ENCODE assay signal across 3 fruit fly cellular contexts in genomic region chr3R:9932240-9933012, dm6.
TF ChIP-seq lines count a peak whose summit lies in the region.

No protein-coding gene starts in this region.

TF ChIP-seq in whole organism, adult, 20 proteins besides CTCF, POLR2A, EP300 and RAD21 (continued from another document):
- TF ChIP-seq CG33017 (tag; optimal IDR thresholded peaks at IDR 0.05; lab: Kevin White, UChicago) (peak; percentile 23), CG1620 (GFP tag; optimal IDR thresholded peaks at IDR 0.05; lab: Kevin White, UChicago) (no peak)
TF ChIP-seq in whole organism, adult: peak in this region for 12.

TF ChIP-seq in whole organism, embryonic, 481 proteins besides CTCF, POLR2A, EP300 and RAD21 (continued from another document and continues in another):
- TF ChIP-seq CG12659 (GFP tag; optimal IDR thresholded peaks at IDR 0.05; lab: Kevin White, UChicago) (peak; percentile 16), Scr (GFP tag; IDR thresholded peaks at IDR 0.05; lab: Robert Waterston, UW; ENCODE audit: partially characterized antibody) (peak; percentile 27; the same call in 1 of the 2 replicates), CG11696 (GFP tag; IDR thresholded peaks at IDR 0.05; lab: Robert Waterston, UW) (no peak), CG13287 (GFP tag; IDR thresholded peaks at IDR 0.05; lab: Robert Waterston, UW; ENCODE audit: partially characterized antibody) (peak; percentile 64; the same call in 1 of the 2 replicates), tgo (GFP tag; IDR thresholded peaks at IDR 0.05; lab: Robert Waterston, UW) (0 out of 3 replicates have a peak, but pooled peaks have one; percentile 30), CG12942 (GFP tag; optimal IDR thresholded peaks at IDR 0.05; lab: Kevin White, UChicago) (no peak), bcd (GFP tag; optimal IDR thresholded peaks at IDR 0.05; lab: Kevin White, UChicago) (peak; percentile 21), kni (GFP tag; optimal IDR thresholded peaks at IDR 0.05; lab: Kevin White, UChicago) (peak; percentile 23), CG15269 (tag; optimal IDR thresholded peaks at IDR 0.05; lab: Kevin White, UChicago) (peak; percentile 34), stc (GFP tag; IDR thresholded peaks at IDR 0.05; lab: Robert Waterston, UW) (0 out of 2 replicates have a peak, but pooled peaks have one; percentile 10), CrebB (tag; optimal IDR thresholded peaks at IDR 0.05; lab: Kevin White, UChicago) (peak; percentile 12), cg (GFP tag; optimal IDR thresholded peaks at IDR 0.05; lab: Kevin White, UChicago) (peak; percentile 91), CG7987 (GFP tag; optimal IDR thresholded peaks at IDR 0.05; lab: Kevin White, UChicago) (peak; percentile 86), CG15514 (GFP tag; optimal IDR thresholded peaks at IDR 0.05; lab: Kevin White, UChicago) (peak; percentile 57), sqz (GFP tag; optimal IDR thresholded peaks at IDR 0.05; lab: Kevin White, UChicago) (peak; percentile 49), chn (GFP tag; optimal IDR thresholded peaks at IDR 0.05; lab: Kevin White, UChicago) (no peak), unpg (GFP tag; optimal IDR thresholded peaks at IDR 0.05; lab: Kevin White, UChicago) (peak; percentile 16), Trl (optimal IDR thresholded peaks at IDR 0.05; lab: Kevin White, UChicago) (peak in 1 of 2 experiments; percentile 32), Trl (GFP tag; optimal IDR thresholded peaks at IDR 0.05; lab: Kevin White, UChicago) (no peak), CG4328 (GFP tag; optimal IDR thresholded peaks at IDR 0.05; lab: Kevin White, UChicago) (peak; percentile 5), rib (GFP tag; IDR thresholded peaks at IDR 0.05; lab: Robert Waterston, UW) (peak; percentile 95), BtbVII (GFP tag; optimal IDR thresholded peaks at IDR 0.05; lab: Kevin White, UChicago) (peak; percentile 73), zen2 (GFP tag; IDR thresholded peaks at IDR 0.05; lab: Robert Waterston, UW; ENCODE audit: partially characterized antibody) (no peak; the same call in 2 of the 3 replicates), chinmo (GFP tag; IDR thresholded peaks at IDR 0.05; lab: Robert Waterston, UW; ENCODE audit: partially characterized antibody) (peak; percentile 100), CG13894 (tag; optimal IDR thresholded peaks at IDR 0.05; lab: Kevin White, UChicago) (peak; percentile 83), fd102C (GFP tag; optimal IDR thresholded peaks at IDR 0.05; lab: Kevin White, UChicago) (no peak), Hmr (GFP tag; optimal IDR thresholded peaks at IDR 0.05; lab: Kevin White, UChicago) (peak; percentile 60), CG17359 (tag; optimal IDR thresholded peaks at IDR 0.05; lab: Kevin White, UChicago) (peak; percentile 4), dysf (GFP tag; IDR thresholded peaks at IDR 0.05; lab: Robert Waterston, UW) (peak; percentile 31; the same call in 1 of the 3 replicates), CG14014 (GFP tag; IDR thresholded peaks at IDR 0.05; lab: Robert Waterston, UW) (no peak), CG32767 (GFP tag; IDR thresholded peaks at IDR 0.05; lab: Robert Waterston, UW) (0 out of 2 replicates have a peak, but pooled peaks have one; percentile 18), unc-4 (GFP tag; IDR thresholded peaks at IDR 0.05; lab: Robert Waterston, UW; ENCODE audit: partially characterized antibody) (0 out of 2 replicates have a peak, but pooled peaks have one; percentile 22), NFAT (GFP tag; IDR thresholded peaks at IDR 0.05; lab: Robert Waterston, UW) (peak; percentile 56; the same call in 1 of the 2 replicates), CG1832 (GFP tag; optimal IDR thresholded peaks at IDR 0.05; lab: Kevin White, UChicago) (peak; percentile 57), grau (tag; optimal IDR thresholded peaks at IDR 0.05; lab: Kevin White, UChicago) (peak; percentile 17), CG12299 (tag; optimal IDR thresholded peaks at IDR 0.05; lab: Kevin White, UChicago) (peak; percentile 17), CG3281 (GFP tag; optimal IDR thresholded peaks at IDR 0.05; lab: Kevin White, UChicago) (peak; percentile 60), so (GFP tag; IDR thresholded peaks at IDR 0.05; lab: Robert Waterston, UW) (peak; percentile 52; the same call in 1 of the 3 replicates), Pdp1 (GFP tag; optimal IDR thresholded peaks at IDR 0.05; lab: Kevin White, UChicago) (peak in 1 of 2 experiments; percentile 68), gro (GFP tag; optimal IDR thresholded peaks at IDR 0.05; lab: Kevin White, UChicago) (peak; percentile 18), CG4404 (GFP tag; IDR thresholded peaks at IDR 0.05; lab: Robert Waterston, UW) (no peak), CG12071 (GFP tag; optimal IDR thresholded peaks at IDR 0.05; lab: Kevin White, UChicago) (no peak), CG8765 (GFP tag; IDR thresholded peaks at IDR 0.05; lab: Robert Waterston, UW) (no peak), twi (tag; optimal IDR thresholded peaks at IDR 0.05; lab: Kevin White, UChicago) (peak; percentile 49), CG15601 (tag; optimal IDR thresholded peaks at IDR 0.05; lab: Kevin White, UChicago) (no peak), Fer1 (GFP tag; optimal IDR thresholded peaks at IDR 0.05; lab: Kevin White, UChicago) (peak; percentile 63), Gug (GFP tag; IDR thresholded peaks at IDR 0.05; lab: Robert Waterston, UW) (no peak), gfzf (GFP tag; optimal IDR thresholded peaks at IDR 0.05; lab: Kevin White, UChicago) (no peak), CG2678 (tag; optimal IDR thresholded peaks at IDR 0.05; lab: Kevin White, UChicago) (peak; percentile 37), crol (GFP tag; IDR thresholded peaks at IDR 0.05; lab: Robert Waterston, UW) (peak; percentile 99), CG1792 (GFP tag; optimal IDR thresholded peaks at IDR 0.05; lab: Kevin White, UChicago) (no peak), CG18599 (GFP tag; optimal IDR thresholded peaks at IDR 0.05; lab: Kevin White, UChicago) (peak; percentile 63), lmd (GFP tag; IDR thresholded peaks at IDR 0.05; lab: Robert Waterston, UW) (no peak), CG13624 (GFP tag; optimal IDR thresholded peaks at IDR 0.05; lab: Kevin White, UChicago) (peak; percentile 6), exex (tag; optimal IDR thresholded peaks at IDR 0.05; lab: Kevin White, UChicago) (peak; percentile 80), CG10543 (GFP tag; optimal IDR thresholded peaks at IDR 0.05; lab: Kevin White, UChicago) (peak; percentile 99), CG13296 (GFP tag; optimal IDR thresholded peaks at IDR 0.05; lab: Kevin White, UChicago) (peak; percentile 23), Atf6 (GFP tag; IDR thresholded peaks at IDR 0.05; lab: Robert Waterston, UW) (peak; percentile 51; the same call in 1 of the 2 replicates), Hr78 (GFP tag; optimal IDR thresholded peaks at IDR 0.05; lab: Kevin White, UChicago) (peak in 1 of 2 experiments; percentile 38), cwo (GFP tag; optimal IDR thresholded peaks at IDR 0.05; lab: Kevin White, UChicago) (peak; percentile 99), CG7839 (tag; optimal IDR thresholded peaks at IDR 0.05; lab: Kevin White, UChicago) (peak; percentile 3)

TF ChIP-seq in whole organism, prepupa, 60 proteins besides CTCF, POLR2A, EP300 and RAD21 (continued from another document):
- no peak for TF ChIP-seq net (GFP tag; optimal IDR thresholded peaks at IDR 0.05; lab: Kevin White, UChicago)
- 0 out of 3 replicates have a peak, but pooled peaks have one; percentile 37 for TF ChIP-seq CG6163 (GFP tag; IDR thresholded peaks at IDR 0.05; lab: Robert Waterston, UW)
- peak; percentile 63 for TF ChIP-seq svp (GFP tag; lab: Kevin White, UChicago)
- TF ChIP-seq Eip78C (GFP tag; lab: Kevin White, UChicago), result peak; percentile 26
TF ChIP-seq in whole organism, prepupa: peak in this region for 7.
